Fruit fly (Drosophila melanogaster) whole organism, prepupa: ENCODE results near the gene CG14282.
A peak's percentile ranks its signal among the peaks of the same experiment; 100 is the strongest.

Source experiments
- Blimp-1 ChIP-seq: fragments of 200-800 bp; sonication (Bioruptor generic); optimal IDR thresholded peaks from 3 replicates; lab custom pipeline; 2017; ENCODE audit warnings: missing biosample characterization, missing genetic modification characterization, mild to moderate bottlenecking, moderate library complexity, missing genetic modification reagents
- CG10669 ChIP-seq: fragments of 200-800 bp; sonication (Bioruptor generic); optimal IDR thresholded peaks from 3 replicates; lab custom pipeline; 2018; ENCODE audit warnings: missing biosample characterization, mild to moderate bottlenecking, missing genetic modification characterization, moderate library complexity
- CG11294 ChIP-seq: fragments of 200-800 bp; sonication (Bioruptor generic); IDR thresholded peaks from 2 replicates; pipeline ENCODE4 v1.3.6; 2022; ENCODE audit warnings: missing biosample characterization, missing genetic modification characterization
- CG11762 ChIP-seq: fragments of 200-800 bp; sonication (Bioruptor generic); optimal IDR thresholded peaks from 3 replicates; lab custom pipeline; 2016; ENCODE audit warnings: missing biosample characterization, missing genetic modification characterization; ENCODE audit not compliant: insufficient read depth
- CG15336 ChIP-seq: fragments of 200-800 bp; sonication (Bioruptor generic); IDR thresholded peaks from 2 replicates; pipeline ENCODE4 v1.3.6; 2022; ENCODE audit warnings: missing biosample characterization, missing genetic modification characterization
- CG1621 ChIP-seq: fragments of 200-800 bp; sonication (Bioruptor generic); optimal IDR thresholded peaks from 3 replicates; lab custom pipeline; 2018; ENCODE audit warnings: missing biosample characterization, mild to moderate bottlenecking, missing genetic modification characterization
- CG16779 ChIP-seq: fragments of 200-800 bp; sonication (Bioruptor generic); optimal IDR thresholded peaks from 3 replicates; lab custom pipeline; 2017; ENCODE audit warnings: missing biosample characterization, mild to moderate bottlenecking, missing genetic modification characterization
- CG31627 ChIP-seq: fragments of 200-800 bp; sonication (Bioruptor generic); optimal IDR thresholded peaks from 3 replicates; lab custom pipeline; 2016; ENCODE audit warnings: missing biosample characterization, missing genetic modification characterization
- CG32006 ChIP-seq: fragments of 200-800 bp; sonication (Bioruptor generic); optimal IDR thresholded peaks from 3 replicates; lab custom pipeline; 2017; ENCODE audit warnings: missing biosample characterization, mild to moderate bottlenecking, missing genetic modification characterization
- CG3919 ChIP-seq: fragments of 200-800 bp; sonication (Bioruptor generic); optimal IDR thresholded peaks from 3 replicates; lab custom pipeline; 2016; ENCODE audit warnings: missing biosample characterization, missing genetic modification characterization
- CG6276 ChIP-seq: fragments of 200-800 bp; sonication (Bioruptor generic); optimal IDR thresholded peaks from 2 replicates; lab custom pipeline; 2017; ENCODE audit warnings: missing biosample characterization, mild to moderate bottlenecking, missing genetic modification characterization
- CG6792 ChIP-seq: fragments of 200-800 bp; sonication (Bioruptor generic); optimal IDR thresholded peaks from 3 replicates; lab custom pipeline; 2016; ENCODE audit warnings: missing biosample characterization, missing genetic modification characterization
- CG6808 ChIP-seq: fragments of 200-800 bp; sonication (Bioruptor generic); optimal IDR thresholded peaks from 3 replicates; lab custom pipeline; 2017; ENCODE audit warnings: missing biosample characterization, missing genetic modification characterization, mild to moderate bottlenecking, moderate library complexity, missing genetic modification reagents
- CG8119 ChIP-seq: fragments of 200-800 bp; sonication (Bioruptor generic); IDR thresholded peaks from 3 replicates; pipeline ENCODE4 v1.3.6; 2022; ENCODE audit warnings: missing biosample characterization, missing genetic modification characterization
- CG8319 ChIP-seq: fragments of 200-800 bp; sonication (Bioruptor generic); optimal IDR thresholded peaks from 3 replicates; lab custom pipeline; 2016; ENCODE audit warnings: missing biosample characterization, missing genetic modification characterization
- CG8632 ChIP-seq: fragments of 200-800 bp; sonication (Bioruptor generic); optimal IDR thresholded peaks from 3 replicates; lab custom pipeline; 2016; ENCODE audit warnings: missing biosample characterization, missing genetic modification characterization
- CG9139 ChIP-seq: fragments of 200-800 bp; sonication (Bioruptor generic); optimal IDR thresholded peaks from 3 replicates; lab custom pipeline; 2017; ENCODE audit warnings: missing biosample characterization, mild to moderate bottlenecking, missing genetic modification characterization
- Eip75B ChIP-seq: fragments of 200-800 bp; sonication (Bioruptor generic); optimal IDR thresholded peaks from 3 replicates; lab custom pipeline; 2016; ENCODE audit warnings: missing biosample characterization, missing genetic modification characterization
- Eip78C ChIP-seq: fragments of 200-800 bp; sonication (Bioruptor generic); peaks from one replicate; lab custom pipeline; 2016; ENCODE audit warnings: missing biosample characterization, missing genetic modification characterization
- Eip93F ChIP-seq: fragments of 200-800 bp; sonication (Bioruptor generic); optimal IDR thresholded peaks from 2 replicates; lab custom pipeline; 2016; ENCODE audit warnings: missing biosample characterization, mild to moderate bottlenecking, missing genetic modification characterization
- Ets21C ChIP-seq: fragments of 200-800 bp; sonication (Bioruptor generic); optimal IDR thresholded peaks from 3 replicates; lab custom pipeline; 2016; ENCODE audit warnings: missing biosample characterization, missing genetic modification characterization
- Ets96B ChIP-seq: fragments of 200-800 bp; optimal IDR thresholded peaks from 2 replicates; lab custom pipeline; 2019; ENCODE audit warnings: missing biosample characterization, mild to moderate bottlenecking, missing genetic modification characterization, moderate library complexity
- Hr38 ChIP-seq: sonication (Bioruptor generic); optimal IDR thresholded peaks from 2 replicates; lab custom pipeline; 2016; ENCODE audit warnings: missing biosample characterization, missing genetic modification characterization
- Hr4 ChIP-seq: fragments of 200-800 bp; sonication (Bioruptor generic); optimal IDR thresholded peaks from 3 replicates; lab custom pipeline; 2016; ENCODE audit warnings: missing biosample characterization, missing genetic modification characterization
- Smox ChIP-seq: fragments of 200-800 bp; sonication (Bioruptor generic); optimal IDR thresholded peaks from 3 replicates; lab custom pipeline; 2016; ENCODE audit warnings: missing biosample characterization, missing genetic modification characterization
- Sox102F ChIP-seq: fragments of 200-800 bp; sonication (Bioruptor generic); optimal IDR thresholded peaks from 2 replicates; lab custom pipeline; 2016; ENCODE audit warnings: missing biosample characterization, mild to moderate bottlenecking, missing genetic modification characterization
- achi ChIP-seq: fragments of 200-800 bp; sonication (Bioruptor generic); optimal IDR thresholded peaks from 3 replicates; lab custom pipeline; 2016; ENCODE audit warnings: missing biosample characterization, missing genetic modification characterization
- cyc ChIP-seq: fragments of 200-800 bp; sonication (Bioruptor generic); optimal IDR thresholded peaks from 3 replicates; lab custom pipeline; 2016; ENCODE audit warnings: missing biosample characterization, missing genetic modification characterization
- dac ChIP-seq: fragments of 200-800 bp; sonication (Bioruptor generic); optimal IDR thresholded peaks from 2 replicates; lab custom pipeline; 2017; ENCODE audit warnings: missing biosample characterization, mild to moderate bottlenecking, missing genetic modification characterization
- eg ChIP-seq: fragments of 200-800 bp; sonication (Bioruptor generic); IDR thresholded peaks from 3 replicates; pipeline ENCODE4 v1.3.6; 2022; ENCODE audit warnings: missing biosample characterization, missing genetic modification characterization
- esn ChIP-seq: fragments of 200-800 bp; sonication (Bioruptor generic); optimal IDR thresholded peaks from 2 replicates; lab custom pipeline; 2016; ENCODE audit warnings: missing biosample characterization, mild to moderate bottlenecking, missing genetic modification characterization, moderate library complexity
- fd85E ChIP-seq: fragments of 200-800 bp; sonication (Bioruptor generic); optimal IDR thresholded peaks from 3 replicates; lab custom pipeline; 2016; ENCODE audit warnings: missing biosample characterization, missing genetic modification characterization
- fkh ChIP-seq: fragments of 200-800 bp; sonication (Bioruptor generic); optimal IDR thresholded peaks from 3 replicates; lab custom pipeline; 2017; ENCODE audit warnings: missing biosample characterization, mild to moderate bottlenecking, missing genetic modification characterization, moderate library complexity
- lz ChIP-seq: fragments of 200-800 bp; sonication (Bioruptor generic); optimal IDR thresholded peaks from 3 replicates; lab custom pipeline; 2016; ENCODE audit warnings: missing biosample characterization, missing genetic modification characterization
- net ChIP-seq: fragments of 200-800 bp; sonication (Bioruptor generic); optimal IDR thresholded peaks from 3 replicates; lab custom pipeline; 2016; ENCODE audit warnings: missing biosample characterization, missing genetic modification characterization
- pdm3 ChIP-seq: fragments of 200-800 bp; sonication (Bioruptor generic); optimal IDR thresholded peaks from 3 replicates; lab custom pipeline; 2016; ENCODE audit warnings: missing biosample characterization, missing genetic modification characterization
- salr ChIP-seq, 2 experiments: fragments of 200-800 bp; sonication (Bioruptor generic); optimal IDR thresholded peaks; 3 replicates each; lab custom pipeline; 2016 to 2018; ENCODE audit warnings: missing biosample characterization in 2 of 2, missing genetic modification characterization in 2 of 2, mild to moderate bottlenecking in 1 of 2
- ss ChIP-seq, 2 experiments: fragments of 200-800 bp; sonication (Bioruptor generic); optimal IDR thresholded peaks; 2 replicates in 1 of 2; 3 replicates in 1 of 2; lab custom pipeline; 2017 to 2018; ENCODE audit warnings: mild to moderate bottlenecking in 2 of 2, missing biosample characterization in 2 of 2, missing genetic modification characterization in 2 of 2, moderate library complexity in 1 of 2
- svp ChIP-seq: fragments of 200-800 bp; sonication (Bioruptor generic); peaks from one replicate; lab custom pipeline; 2016; ENCODE audit warnings: missing biosample characterization, missing genetic modification characterization
- topi ChIP-seq: fragments of 200-800 bp; sonication (Bioruptor generic); optimal IDR thresholded peaks from 3 replicates; lab custom pipeline; 2016; ENCODE audit warnings: missing biosample characterization, missing genetic modification characterization
- vri ChIP-seq: fragments of 200-800 bp; sonication (Bioruptor generic); optimal IDR thresholded peaks from 3 replicates; lab custom pipeline; 2016; ENCODE audit warnings: missing biosample characterization, mild to moderate bottlenecking, missing genetic modification characterization

The CG14282 gene

dm6 chr3R:19211778-19212177 lies 35.0 kb downstream of the CG14282 start, which contains the start of gene cry (continued):
- TF ChIP-seq cyc (peak; percentile 80), CG6808 (peak; percentile 89), lz (peak; percentile 80), CG3919 (GFP tag; lab: Kevin White, UChicago) (peak; percentile 90), CG9139 (GFP tag; lab: Kevin White, UChicago) (peak; percentile 85), Eip93F (no peak), Hr38 (no peak), Blimp-1 (peak; percentile 45), CG1621 (tag; lab: Kevin White, UChicago) (peak; percentile 86), topi (GFP tag; lab: Kevin White, UChicago) (peak; percentile 76), CG16779 (tag; lab: Kevin White, UChicago) (peak; percentile 83), CG8119 (GFP tag; lab: Robert Waterston, UW) (peak; percentile 90), Eip75B (GFP tag; lab: Kevin White, UChicago) (peak; percentile 89), CG11762 (GFP tag; lab: Kevin White, UChicago) (peak; percentile 88), esn (GFP tag; lab: Kevin White, UChicago) (peak; percentile 84), CG10669 (GFP tag; lab: Kevin White, UChicago) (peak; percentile 92), svp (GFP tag; lab: Kevin White, UChicago) (no peak), salr (GFP tag; optimal IDR thresholded peaks at IDR 0.05; lab: Kevin White, UChicago) (peak; percentile 84 to 89), Smox (peak; percentile 74), CG8632 (GFP tag; lab: Kevin White, UChicago) (peak; percentile 84), pdm3 (GFP tag; lab: Kevin White, UChicago) (peak; percentile 84), CG31627 (GFP tag; lab: Kevin White, UChicago) (peak; percentile 75), CG15336 (GFP tag; lab: Robert Waterston, UW) (peak; percentile 87), Sox102F (peak; percentile 60), net (GFP tag; lab: Kevin White, UChicago) (peak; percentile 86), CG11294 (GFP tag; lab: Robert Waterston, UW) (peak; percentile 78), Eip78C (GFP tag; lab: Kevin White, UChicago) (peak; percentile 97), eg (GFP tag; lab: Robert Waterston, UW) (peak; percentile 77), CG6276 (GFP tag; lab: Kevin White, UChicago) (peak; percentile 90), Ets96B (tag; lab: Kevin White, UChicago) (peak; percentile 94), fd85E (GFP tag; lab: Kevin White, UChicago) (no peak)

dm6 chr3R:19212545-19213176 lies 35.9 kb downstream of the CG14282 start:
- TF ChIP-seq CG32006 (GFP tag; lab: Kevin White, UChicago) (no peak), vri (peak; percentile 4)

dm6 chr3R:19221350-19221749 lies 44.5 kb downstream of the CG14282 start:
- TF ChIP-seq Hr4 (GFP tag; lab: Kevin White, UChicago): no peak
- no peak for TF ChIP-seq Eip93F
- TF ChIP-seq salr (GFP tag; optimal IDR thresholded peaks at IDR 0.05; lab: Kevin White, UChicago): no peak
- no peak for TF ChIP-seq Ets21C

- TF ChIP-seq ss (GFP tag; optimal IDR thresholded peaks at IDR 0.05; lab: Kevin White, UChicago) (no peak), Ets21C (no peak), CG11762 (GFP tag; lab: Kevin White, UChicago) (no peak), vri (peak; percentile 12), achi (GFP tag; lab: Kevin White, UChicago) (no peak), dac (GFP tag; lab: Kevin White, UChicago) (no peak), CG6792 (no peak), fkh (GFP tag; lab: Kevin White, UChicago) (peak; percentile 48), CG8319 (GFP tag; lab: Kevin White, UChicago) (no peak)
- TF ChIP-seq, all 60 proteins: peak for 2
These were observed 46.6 kb downstream of the CG14282 start for dm6 chr3R:19223369-19223768.
